Worm (Caenorhabditis elegans) whole organism, L3 larva: ENCODE measurements around the gene F14F8.14.

Experiments
- R02D3.7 ChIP-seq: fragments of 150-350 bp; optimal IDR thresholded peaks from 2 replicates; lab custom pipeline; 2014; ENCODE audit warnings: missing biosample characterization, missing genetic modification characterization
- ZK546.5 ChIP-seq: sonication (generic microtip); optimal IDR thresholded peaks from 2 replicates; lab custom pipeline; 2017; ENCODE audit warnings: missing biosample characterization, missing genetic modification characterization
- aly-2 ChIP-seq: fragments of 150-350 bp; optimal IDR thresholded peaks from 2 replicates; lab custom pipeline; 2014; ENCODE audit warnings: missing biosample characterization, missing genetic modification characterization
- ceh-16 ChIP-seq: sonication (generic microtip); optimal IDR thresholded peaks from 2 replicates; lab custom pipeline; 2017; ENCODE audit warnings: missing biosample characterization, missing genetic modification characterization
- ceh-82 ChIP-seq: fragments of 150-350 bp; optimal IDR thresholded peaks from 2 replicates; lab custom pipeline; 2014; ENCODE audit warnings: missing biosample characterization, missing genetic modification characterization
- ceh-9 ChIP-seq: sonication (generic microtip); optimal IDR thresholded peaks from 2 replicates; lab custom pipeline; 2018; ENCODE audit warnings: missing biosample characterization, missing genetic modification characterization
- daf-12 ChIP-seq: fragments of 150-350 bp; optimal IDR thresholded peaks from 2 replicates; lab custom pipeline; 2014; ENCODE audit warnings: missing biosample characterization, missing genetic modification reagents, missing genetic modification characterization
- egl-27 ChIP-seq: sonication (generic microtip); optimal IDR thresholded peaks from 4 replicates; lab custom pipeline; 2017; ENCODE audit warnings: missing biosample characterization, missing genetic modification reagents, missing genetic modification characterization
- elt-2 ChIP-seq: sonication (generic microtip); optimal IDR thresholded peaks from 2 replicates; lab custom pipeline; 2016; ENCODE audit warnings: missing genetic modification reagents, mild to moderate bottlenecking, missing genetic modification characterization, missing compliant biosample characterization
- eor-1 ChIP-seq, 2 experiments: fragments of 150-350 bp; optimal IDR thresholded peaks; 2 replicates each; lab custom pipeline; 2014 to 2018; ENCODE audit warnings: missing biosample characterization in 2 of 2, missing genetic modification characterization in 2 of 2
- fkh-10 ChIP-seq: sonication (generic microtip); optimal IDR thresholded peaks from 2 replicates; lab custom pipeline; 2017; ENCODE audit warnings: missing biosample characterization, missing genetic modification reagents, missing genetic modification characterization
- fos-1 ChIP-seq: fragments of 150-350 bp; optimal IDR thresholded peaks from 2 replicates; lab custom pipeline; 2014; ENCODE audit warnings: missing biosample characterization, missing genetic modification characterization
- jun-1 ChIP-seq: fragments of 150-350 bp; optimal IDR thresholded peaks from 2 replicates; lab custom pipeline; 2014; ENCODE audit warnings: missing biosample characterization, missing genetic modification reagents, missing genetic modification characterization
- lin-15B ChIP-seq: fragments of 150-350 bp; optimal IDR thresholded peaks from 2 replicates; lab custom pipeline; 2014; ENCODE audit warnings: missing biosample characterization, missing genetic modification characterization
- lsy-12 ChIP-seq: sonication (generic microtip); optimal IDR thresholded peaks from 2 replicates; lab custom pipeline; 2016; ENCODE audit warnings: mild to moderate bottlenecking, missing genetic modification characterization, missing compliant biosample characterization
- mdl-1 ChIP-seq: fragments of 150-350 bp; optimal IDR thresholded peaks from 2 replicates; lab custom pipeline; 2014; ENCODE audit warnings: missing biosample characterization, missing genetic modification characterization
- nfya-1 ChIP-seq: sonication (generic microtip); optimal IDR thresholded peaks from 2 replicates; lab custom pipeline; 2017; ENCODE audit warnings: missing genetic modification characterization, mild to moderate bottlenecking, missing compliant biosample characterization, antibody characterized with exemption, moderate library complexity; ENCODE audit not compliant: insufficient read depth
- nhr-12 ChIP-seq: fragments of 150-350 bp; optimal IDR thresholded peaks from 2 replicates; lab custom pipeline; 2014; ENCODE audit warnings: missing biosample characterization, missing genetic modification characterization
- nhr-23 ChIP-seq: fragments of 150-350 bp; optimal IDR thresholded peaks from 2 replicates; lab custom pipeline; 2014; ENCODE audit warnings: missing biosample characterization, missing genetic modification reagents, missing genetic modification characterization
- nhr-237 ChIP-seq: fragments of 150-350 bp; optimal IDR thresholded peaks from 2 replicates; lab custom pipeline; 2014; ENCODE audit warnings: missing biosample characterization, missing genetic modification characterization
- nhr-25 ChIP-seq: sonication (generic microtip); optimal IDR thresholded peaks from 2 replicates; lab custom pipeline; 2017; ENCODE audit warnings: missing biosample characterization, missing genetic modification characterization
- nhr-28 ChIP-seq: fragments of 150-350 bp; optimal IDR thresholded peaks from 2 replicates; lab custom pipeline; 2014; ENCODE audit warnings: missing biosample characterization, missing genetic modification characterization
- nhr-43 ChIP-seq: sonication (generic microtip); optimal IDR thresholded peaks from 2 replicates; lab custom pipeline; 2016; ENCODE audit warnings: mild to moderate bottlenecking, missing genetic modification characterization, missing compliant biosample characterization; ENCODE audit not compliant: poor library complexity, severe bottlenecking
- nhr-67 ChIP-seq: fragments of 150-350 bp; optimal IDR thresholded peaks from 2 replicates; lab custom pipeline; 2014; ENCODE audit warnings: missing biosample characterization, missing genetic modification characterization
- nhr-76 ChIP-seq: fragments of 150-350 bp; sonication (generic microtip); optimal IDR thresholded peaks from 5 replicates; lab custom pipeline; 2014; ENCODE audit warnings: missing biosample characterization, missing genetic modification characterization
- nhr-77 ChIP-seq: fragments of 150-350 bp; optimal IDR thresholded peaks from 2 replicates; lab custom pipeline; 2014; ENCODE audit warnings: missing biosample characterization, missing genetic modification characterization
- pha-4 ChIP-seq: fragments of 150-350 bp; optimal IDR thresholded peaks from 2 replicates; lab custom pipeline; 2014; ENCODE audit warnings: missing biosample characterization, missing genetic modification reagents, missing genetic modification characterization
- pqm-1 ChIP-seq: fragments of 150-350 bp; optimal IDR thresholded peaks from 2 replicates; lab custom pipeline; 2017; ENCODE audit warnings: missing biosample characterization, missing genetic modification characterization, inconsistent platforms
- sea-2 ChIP-seq: fragments of 150-350 bp; sonication (generic microtip); optimal IDR thresholded peaks from 4 replicates; lab custom pipeline; 2014; ENCODE audit warnings: missing biosample characterization, missing genetic modification reagents, missing genetic modification characterization
- tbx-2 ChIP-seq: sonication (generic microtip); optimal IDR thresholded peaks from 2 replicates; lab custom pipeline; 2016; ENCODE audit warnings: mild to moderate bottlenecking, missing genetic modification characterization, missing compliant biosample characterization
- unc-39 ChIP-seq: sonication (generic microtip); optimal IDR thresholded peaks from 4 replicates; lab custom pipeline; 2017; ENCODE audit warnings: missing biosample characterization, missing genetic modification characterization
- ztf-4 ChIP-seq: fragments of 150-350 bp; optimal IDR thresholded peaks from 2 replicates; lab custom pipeline; 2014; ENCODE audit warnings: missing biosample characterization, missing genetic modification characterization

Gene F14F8.14

ce11 chrV:16645201-16645940, 21.2 kb downstream of the F14F8.14 start, which contains the start of gene W06G6.17:
TSS of gene W06G6.17 (minus strand) at chrV:16645251.
- no peak for TF ChIP-seq jun-1 (tag; lab: Kevin White, UChicago)
- TF ChIP-seq ceh-9 (tag; lab: Kevin White, UChicago) = no peak
- TF ChIP-seq elt-2 (tag; lab: Kevin White, UChicago) = peak; percentile 11
- no peak for TF ChIP-seq nhr-67 (tag; lab: Kevin White, UChicago)
- TF ChIP-seq nhr-23 (tag; lab: Kevin White, UChicago) = no peak
- no peak for TF ChIP-seq fkh-10 (GFP tag; lab: Kevin White, UChicago)

ce11 chrV:16643558-16643957, 23.0 kb downstream of the F14F8.14 start, which contains the start of gene srw-77:
TSS of gene srw-77 (minus strand) at chrV:16643658.
- no peak for TF ChIP-seq daf-12 (tag; lab: Kevin White, UChicago)
- no peak for TF ChIP-seq egl-27
- no peak for TF ChIP-seq nhr-28 (tag; lab: Kevin White, UChicago)
- TF ChIP-seq fos-1 (tag; lab: Kevin White, UChicago) = no peak
- no peak for TF ChIP-seq nhr-23 (tag; lab: Kevin White, UChicago)
- no peak for TF ChIP-seq ceh-82 (tag; lab: Kevin White, UChicago)
- TF ChIP-seq sea-2 (GFP tag; lab: Kevin White, UChicago) = no peak
- TF ChIP-seq lin-15B (tag; lab: Kevin White, UChicago) = no peak
- TF ChIP-seq ceh-16 = no peak
- TF ChIP-seq nhr-43 (tag; lab: Kevin White, UChicago) = no peak
- TF ChIP-seq nhr-237 (tag; lab: Kevin White, UChicago) = no peak
- no peak for TF ChIP-seq ztf-4 (tag; lab: Kevin White, UChicago)
- no peak for TF ChIP-seq nhr-25
- no peak for TF ChIP-seq aly-2 (tag; lab: Kevin White, UChicago)
- TF ChIP-seq R02D3.7 (tag; lab: Kevin White, UChicago) = no peak
- no peak for TF ChIP-seq unc-39 (tag; lab: Kevin White, UChicago)
- TF ChIP-seq ceh-9 (tag; lab: Kevin White, UChicago) = no peak
- no peak for TF ChIP-seq lsy-12 (tag; lab: Kevin White, UChicago)
- no peak for TF ChIP-seq nhr-12 (tag; lab: Kevin White, UChicago)
- TF ChIP-seq, all 47 proteins: peak for 0

ce11 chrV:16640366-16640765, 26.2 kb downstream of the F14F8.14 start:
- TF ChIP-seq mdl-1 (no peak), elt-2 (tag; lab: Kevin White, UChicago) (peak; percentile 32)

- TF ChIP-seq pha-4 = no peak
- no peak for TF ChIP-seq nhr-77 (tag; lab: Kevin White, UChicago)
- TF ChIP-seq ztf-4 (tag; lab: Kevin White, UChicago) = no peak
- no peak for TF ChIP-seq fkh-10 (GFP tag; lab: Kevin White, UChicago)
- no peak for TF ChIP-seq tbx-2 (tag; lab: Kevin White, UChicago)
- no peak for TF ChIP-seq pqm-1 (tag; lab: Kevin White, UChicago)
Measured at ce11 chrV:16638204-16638603, 28.3 kb downstream of the F14F8.14 start, which contains the start of gene srw-76. TSS of gene srw-76 (minus strand) at chrV:16638304.

- TF ChIP-seq jun-1 (tag; lab: Kevin White, UChicago) = no peak
- no peak for TF ChIP-seq nhr-76
- TF ChIP-seq nfya-1 (tag; lab: Kevin White, UChicago) = no peak
- no peak for TF ChIP-seq aly-2 (tag; lab: Kevin White, UChicago)
- no peak for TF ChIP-seq ceh-16
- no peak for TF ChIP-seq ZK546.5 (tag; lab: Kevin White, UChicago)
- TF ChIP-seq elt-2 (tag; lab: Kevin White, UChicago) = peak; percentile 28
- TF ChIP-seq eor-1 (tag; optimal IDR thresholded peaks at IDR 0.05; lab: Kevin White, UChicago) = no peak
- TF ChIP-seq, all 47 proteins: peak for 1
Measured at ce11 chrV:16635911-16636310, 30.6 kb downstream of the F14F8.14 start, which contains the start of gene mltn-11. TSS of gene mltn-11 (plus strand) at chrV:16636186.
